Worm (Caenorhabditis elegans): Measurements from ENCODE around the gene gex-3.

DNA sequence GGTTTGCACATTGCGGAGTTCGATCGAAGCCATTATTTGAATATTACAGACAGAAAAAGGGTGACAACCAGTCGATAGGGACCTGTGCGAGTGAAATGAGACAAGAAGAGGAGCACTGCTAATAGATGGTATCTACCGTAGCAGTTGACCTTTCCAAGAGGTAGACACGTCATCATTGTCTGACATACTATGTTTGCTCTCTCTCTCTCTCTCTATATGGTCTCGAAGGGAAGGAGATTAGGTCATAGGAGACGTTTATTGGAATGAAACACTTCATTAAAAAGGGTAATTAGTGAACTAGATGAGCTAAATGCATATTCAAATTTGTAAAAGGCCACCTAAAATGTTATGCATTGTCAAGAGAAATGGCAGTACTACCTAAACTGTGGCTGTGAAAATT, 28.2 kb upstream of the gex-3 start, which contains the start of gene atz-1:
- TF ChIP-seq Y75B8A.6 (GFP tag; IDR thresholded peaks at IDR 0.05) (no peak), tra-1 (GFP tag; IDR thresholded peaks at IDR 0.05) (no peak), fkh-10 (GFP tag; optimal IDR thresholded peaks at IDR 0.05) (no peak), skn-1 (tag; optimal IDR thresholded peaks at IDR 0.05) (no peak), lin-39 (tag; optimal IDR thresholded peaks at IDR 0.05) (no peak), Y5F2A.4 (GFP tag; optimal IDR thresholded peaks at IDR 0.05) (no peak)
